Worm (Caenorhabditis elegans): ENCODE results near the gene F02E11.3.

The F02E11.3 gene

DNA sequence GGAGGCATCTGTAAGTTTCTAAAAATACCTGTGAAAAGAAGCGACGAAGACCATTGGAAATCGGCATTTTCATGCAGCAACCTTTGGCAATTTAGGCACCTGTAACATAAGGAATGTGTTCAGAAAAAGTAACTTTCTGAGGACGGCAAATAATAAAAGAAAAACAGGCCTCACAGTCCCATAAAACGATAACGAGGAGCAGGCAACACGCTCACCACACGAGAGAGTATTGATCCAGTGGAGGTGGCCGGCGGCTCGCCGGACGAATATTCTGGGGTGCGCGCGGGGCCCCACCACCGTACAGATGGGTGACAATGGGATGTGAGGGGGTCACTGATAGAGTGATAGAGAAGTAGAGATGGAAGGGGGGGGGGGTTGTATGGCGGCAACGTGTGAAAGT is at the start of gene F02E11.3:
Gene F02E11.3, minus strand, starts transcription at position 101 of the 400 bp plus-strand sequence.
- TF ChIP-seq nhr-10 (tag; optimal IDR thresholded peaks at IDR 0.05) = no peak
- TF ChIP-seq alr-1 (tag; optimal IDR thresholded peaks at IDR 0.05) = no peak
- no peak for TF ChIP-seq lsy-2 (tag; optimal IDR thresholded peaks at IDR 0.05)
- TF ChIP-seq lin-11 (tag; optimal IDR thresholded peaks at IDR 0.05) = no peak
- TF ChIP-seq mab-5 (tag; optimal IDR thresholded peaks at IDR 0.05) = no peak
- TF ChIP-seq nhr-6 (tag; optimal IDR thresholded peaks at IDR 0.05) = no peak
- TF ChIP-seq ama-1 (optimal IDR thresholded peaks at IDR 0.05) = no peak
- no peak for TF ChIP-seq nhr-11 (tag; optimal IDR thresholded peaks at IDR 0.05)
- no peak for TF ChIP-seq ztf-4 (tag; optimal IDR thresholded peaks at IDR 0.05)
- TF ChIP-seq ceh-16 (tag; optimal IDR thresholded peaks at IDR 0.05) = no peak
- no peak for TF ChIP-seq elt-3 (tag; optimal IDR thresholded peaks at IDR 0.05)
- no peak for TF ChIP-seq ztf-1 (GFP tag; conservative IDR thresholded peaks at IDR 0.05)
- TF ChIP-seq unc-55 (GFP tag; optimal IDR thresholded peaks at IDR 0.05) = no peak
- no peak for TF ChIP-seq nhr-237 (tag; optimal IDR thresholded peaks at IDR 0.05)
- no peak for TF ChIP-seq aly-2 (tag; optimal IDR thresholded peaks at IDR 0.05)
- no peak for TF ChIP-seq nhr-21 (tag; optimal IDR thresholded peaks at IDR 0.05)
- TF ChIP-seq R02D3.7 (tag; optimal IDR thresholded peaks at IDR 0.05) = no peak
- no peak for TF ChIP-seq ztf-11 (tag; optimal IDR thresholded peaks at IDR 0.05)
- no peak for TF ChIP-seq crh-2 (tag; optimal IDR thresholded peaks at IDR 0.05)
- TF ChIP-seq C34F6.9 (tag; optimal IDR thresholded peaks at IDR 0.05) = no peak

DNA sequence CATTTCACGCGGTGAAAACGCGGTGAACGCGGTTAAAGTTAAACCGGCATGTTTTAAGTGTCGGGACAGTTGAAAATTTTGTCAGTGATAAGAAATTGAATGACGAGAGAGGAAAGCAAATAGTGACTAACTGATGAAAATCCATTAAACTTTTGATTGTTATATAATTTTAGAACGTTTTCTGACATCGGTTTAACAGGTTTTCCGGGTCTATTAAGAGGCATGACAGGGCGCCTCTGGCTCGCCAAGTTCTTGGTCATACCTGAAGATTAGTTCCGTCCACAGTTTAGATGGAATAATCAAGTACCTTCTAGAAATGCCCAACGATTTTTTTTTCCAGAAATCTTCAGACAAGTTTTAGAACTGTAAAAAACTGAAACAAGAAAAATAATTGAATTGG is 48.4 kb upstream of the F02E11.3 start, which contains the start of gene Y46D2A.2:
Gene Y46D2A.2, minus strand, starts transcription at position 101 of the 400 bp plus-strand sequence.
- TF ChIP-seq sma-3 (GFP tag; optimal IDR thresholded peaks at IDR 0.05) = no peak
- TF ChIP-seq egl-27 (tag; optimal IDR thresholded peaks at IDR 0.05) = no peak
- no peak for TF ChIP-seq skn-1 (tag; optimal IDR thresholded peaks at IDR 0.05)
- TF ChIP-seq nhr-237 (tag; optimal IDR thresholded peaks at IDR 0.05) = no peak
- TF ChIP-seq R02D3.7 (tag; optimal IDR thresholded peaks at IDR 0.05) = no peak
- no peak for TF ChIP-seq ZK546.5 (tag; optimal IDR thresholded peaks at IDR 0.05)
- TF ChIP-seq snpc-4 (tag; optimal IDR thresholded peaks at IDR 0.05) = no peak
- no peak for TF ChIP-seq elt-3 (tag; optimal IDR thresholded peaks at IDR 0.05)
- no peak for TF ChIP-seq F13H6.1 (tag; optimal IDR thresholded peaks at IDR 0.05)
- TF ChIP-seq nhr-77 (tag; optimal IDR thresholded peaks at IDR 0.05) = no peak
- TF ChIP-seq fos-1 (tag; optimal IDR thresholded peaks at IDR 0.05) = no peak
- TF ChIP-seq nhr-21 (tag; optimal IDR thresholded peaks at IDR 0.05) = no peak
- no peak for TF ChIP-seq ztf-1 (GFP tag; conservative IDR thresholded peaks at IDR 0.05)
- TF ChIP-seq elt-1 (tag; optimal IDR thresholded peaks at IDR 0.05) = no peak
- TF ChIP-seq nhr-11 (tag; optimal IDR thresholded peaks at IDR 0.05) = no peak
- no peak for TF ChIP-seq aly-2 (tag; optimal IDR thresholded peaks at IDR 0.05)
- TF ChIP-seq blmp-1 (tag; optimal IDR thresholded peaks at IDR 0.05; ENCODE audit: insufficient read depth) = no peak

DNA sequence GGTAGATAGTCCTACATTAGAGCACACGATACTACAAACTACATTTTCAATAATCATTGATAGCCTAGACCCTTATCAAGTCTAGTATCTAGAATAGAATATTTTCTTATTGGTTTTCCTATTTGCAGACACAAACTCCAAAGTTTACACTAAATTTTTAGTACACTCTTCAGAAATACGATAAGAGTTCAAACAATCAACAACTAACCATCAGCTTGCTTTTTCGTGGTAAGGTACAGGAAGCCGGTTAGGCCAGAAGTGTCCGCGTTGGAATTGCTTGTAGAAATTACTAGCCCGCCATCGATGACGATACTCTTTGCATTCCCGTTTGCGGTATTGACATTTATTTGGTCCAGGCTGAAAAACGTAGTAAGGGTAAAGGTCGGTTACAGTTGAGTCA is 47.4 kb upstream of the F02E11.3 start, which contains the start of gene Y46D2A.1:
Gene Y46D2A.1, plus strand, starts transcription at position 301 of the 400 bp plus-strand sequence.
- TF ChIP-seq nhr-12 (tag; optimal IDR thresholded peaks at IDR 0.05) (no peak), ceh-82 (tag; optimal IDR thresholded peaks at IDR 0.05) (no peak), sem-4 (tag; optimal IDR thresholded peaks at IDR 0.05) (no peak), nhr-23 (tag; optimal IDR thresholded peaks at IDR 0.05) (no peak), nhr-129 (tag; optimal IDR thresholded peaks at IDR 0.05) (no peak), nhr-25 (tag; optimal IDR thresholded peaks at IDR 0.05) (no peak), fos-1 (tag; optimal IDR thresholded peaks at IDR 0.05) (no peak), mdl-1 (tag; optimal IDR thresholded peaks at IDR 0.05) (no peak), ztf-1 (GFP tag; conservative IDR thresholded peaks at IDR 0.05) (no peak), unc-62 (GFP tag; optimal IDR thresholded peaks at IDR 0.05) (no peak)

DNA sequence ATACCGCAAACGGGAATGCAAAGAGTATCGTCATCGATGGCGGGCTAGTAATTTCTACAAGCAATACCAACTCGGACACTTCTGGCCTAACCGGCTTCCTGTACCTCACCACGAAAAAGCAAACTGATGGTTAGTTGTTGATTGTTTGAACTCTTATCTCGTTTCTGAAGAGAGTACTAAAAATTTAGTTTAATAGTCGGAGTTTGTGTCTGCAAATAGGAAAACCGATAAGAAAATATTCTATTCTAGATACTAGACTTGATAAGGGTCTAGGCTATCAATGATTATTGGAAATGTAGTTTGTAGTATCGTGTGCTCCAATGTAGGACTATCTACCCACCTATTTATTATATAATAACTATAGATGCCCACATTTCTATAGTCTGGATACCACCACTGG is 44.0 kb upstream of the F02E11.3 start:
- TF ChIP-seq sma-9 (GFP tag; optimal IDR thresholded peaks at IDR 0.05) (peak; percentile 0), sma-9 (tag; optimal IDR thresholded peaks at IDR 0.05) (no peak), peb-1 (tag; optimal IDR thresholded peaks at IDR 0.05) (no peak)
